Worm (Caenorhabditis elegans): Measurements from ENCODE around the gene F10C2.7.

DNA sequence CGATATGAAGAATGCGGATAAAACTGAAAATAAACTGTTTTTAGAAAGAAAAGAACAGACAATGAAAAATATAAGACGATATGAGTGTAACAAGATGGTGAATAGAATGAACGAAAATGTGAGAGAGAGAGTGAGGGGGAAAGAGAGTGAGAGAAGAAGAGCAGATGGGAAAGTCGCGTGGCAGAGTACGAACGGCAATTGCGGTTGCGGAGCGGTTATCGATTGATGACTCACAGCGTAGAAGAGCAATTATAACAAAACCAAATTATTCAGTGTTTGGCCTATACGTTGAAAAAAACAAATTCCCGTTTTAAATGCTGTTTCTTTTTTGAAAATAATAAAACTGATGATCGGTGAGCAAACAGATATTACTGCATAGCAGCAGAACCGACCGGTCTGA is 11.7 kb downstream of the F10C2.7 start, which contains the start of gene pqn-53:
- TF ChIP-seq unc-62 (GFP tag; optimal IDR thresholded peaks at IDR 0.05), result no peak
- no peak for TF ChIP-seq ztf-11 (tag; optimal IDR thresholded peaks at IDR 0.05)
- TF ChIP-seq nhr-23 (tag; optimal IDR thresholded peaks at IDR 0.05), result no peak
- no peak for TF ChIP-seq alr-1 (tag; optimal IDR thresholded peaks at IDR 0.05)
- no peak for TF ChIP-seq nhr-12 (tag; optimal IDR thresholded peaks at IDR 0.05)

Data from whole organism, L2 larva.